Fruit fly (Drosophila melanogaster) whole organism, embryonic: ENCODE results near the gene CG31832.

Source experiments
- Atf3 ChIP-seq: fragments of 200-800 bp; sonication (Bioruptor generic); optimal IDR thresholded peaks from 3 replicates; lab custom pipeline; 2016; ENCODE audit warnings: missing biosample characterization, missing genetic modification characterization
- Awh ChIP-seq: fragments of 200-800 bp; sonication (Bioruptor generic); IDR thresholded peaks from 2 replicates; pipeline ENCODE4, ENCODE4 v1.3.6; 2022; ENCODE audit warnings: missing biosample characterization, missing genetic modification characterization
- Bteb2 ChIP-seq: fragments of 200-800 bp; sonication (Bioruptor generic); optimal IDR thresholded peaks from 2 replicates; lab custom pipeline; 2016; ENCODE audit warnings: missing biosample characterization, missing genetic modification characterization
- CG10959 ChIP-seq: fragments of 200-800 bp; sonication (Bioruptor generic); IDR thresholded peaks from 2 replicates; pipeline ENCODE4 v1.3.6; 2022; ENCODE audit warnings: missing biosample characterization, missing genetic modification characterization
- CG11456 ChIP-seq: fragments of 200-800 bp; sonication (Bioruptor generic); IDR thresholded peaks from 3 replicates; pipeline ENCODE4 v1.3.6; 2022; ENCODE audit warnings: missing biosample characterization, missing genetic modification characterization
- CG14667 ChIP-seq: fragments of 200-800 bp; sonication (Bioruptor generic); IDR thresholded peaks from 2 replicates; pipeline ENCODE4 v1.3.6; 2022; ENCODE audit warnings: missing biosample characterization, missing genetic modification characterization
- CG15073 ChIP-seq: fragments of 200-800 bp; sonication (Bioruptor generic); optimal IDR thresholded peaks from 2 replicates; lab custom pipeline; 2016; ENCODE audit warnings: missing biosample characterization, missing genetic modification characterization
- CG15696 ChIP-seq: fragments of 200-800 bp; sonication (Bioruptor generic); optimal IDR thresholded peaks from 2 replicates; lab custom pipeline; 2019; ENCODE audit warnings: missing biosample characterization, mild to moderate bottlenecking, missing genetic modification characterization, moderate library complexity
- CG17612 ChIP-seq: fragments of 200-800 bp; sonication (Bioruptor generic); IDR thresholded peaks from 2 replicates; pipeline ENCODE4 v1.3.6; 2022; ENCODE audit warnings: missing biosample characterization, missing genetic modification characterization
- CG2202 ChIP-seq: fragments of 200-800 bp; sonication (Bioruptor generic); optimal IDR thresholded peaks from 2 replicates; lab custom pipeline; 2018; ENCODE audit warnings: missing biosample characterization, mild to moderate bottlenecking, missing genetic modification characterization
- CG34376 ChIP-seq: fragments of 200-800 bp; sonication (Bioruptor generic); optimal IDR thresholded peaks from 2 replicates; lab custom pipeline; 2018; ENCODE audit warnings: missing biosample characterization, mild to moderate bottlenecking, missing genetic modification characterization
- CG3847 ChIP-seq: fragments of 200-800 bp; sonication (Bioruptor generic); IDR thresholded peaks from 2 replicates; pipeline ENCODE4 v1.3.6; 2022; ENCODE audit warnings: missing biosample characterization, missing genetic modification characterization
- CG42726 ChIP-seq: fragments of 200-800 bp; sonication (Bioruptor generic); IDR thresholded peaks from 2 replicates; pipeline ENCODE4 v1.3.6; 2022; ENCODE audit warnings: missing biosample characterization, missing genetic modification characterization; ENCODE audit not compliant: partially characterized antibody
- CG4404 ChIP-seq: fragments of 200-800 bp; sonication (Bioruptor generic); IDR thresholded peaks from 2 replicates; pipeline ENCODE4 v1.3.6; 2022; ENCODE audit warnings: missing biosample characterization, missing genetic modification characterization
- CG4707 ChIP-seq: fragments of 200-800 bp; sonication (Bioruptor generic); optimal IDR thresholded peaks from 2 replicates; lab custom pipeline; 2018; ENCODE audit warnings: missing biosample characterization, mild to moderate bottlenecking, missing genetic modification characterization, moderate library complexity
- CG6791 ChIP-seq: fragments of 200-800 bp; sonication (Bioruptor generic); IDR thresholded peaks from 3 replicates; pipeline ENCODE4 v1.3.6; 2022; ENCODE audit warnings: missing biosample characterization, missing genetic modification characterization; ENCODE audit not compliant: partially characterized antibody
- CG6813 ChIP-seq: fragments of 200-800 bp; sonication (Bioruptor generic); optimal IDR thresholded peaks from 2 replicates; lab custom pipeline; 2017; ENCODE audit warnings: missing biosample characterization, missing genetic modification characterization, mild to moderate bottlenecking, moderate library complexity, missing genetic modification reagents
- CG7556 ChIP-seq: fragments of 200-800 bp; sonication (Bioruptor generic); optimal IDR thresholded peaks from 2 replicates; lab custom pipeline; 2017; ENCODE audit warnings: missing biosample characterization, mild to moderate bottlenecking, missing genetic modification characterization
- CG8478 ChIP-seq: fragments of >200 bp; optimal IDR thresholded peaks from 2 replicates; lab custom pipeline; 2018
- CG8765 ChIP-seq: fragments of 200-800 bp; sonication (Bioruptor generic); IDR thresholded peaks from 2 replicates; pipeline ENCODE4 v1.3.6; 2022; ENCODE audit warnings: missing biosample characterization, missing genetic modification characterization
- CG9817 ChIP-seq: fragments of 200-800 bp; sonication (Bioruptor generic); optimal IDR thresholded peaks from 2 replicates; lab custom pipeline; 2018; ENCODE audit warnings: missing biosample characterization, mild to moderate bottlenecking, missing genetic modification characterization, moderate library complexity
- Deaf1 ChIP-seq: fragments of 200-800 bp; optimal IDR thresholded peaks from 3 replicates; lab custom pipeline; 2019; ENCODE audit warnings: missing biosample characterization, mild to moderate bottlenecking, missing genetic modification characterization, moderate library complexity
- Dfd ChIP-seq, 2 experiments: fragments of >200 bp; optimal IDR thresholded peaks; 2 replicates each; lab custom pipeline; 2017; ENCODE audit warnings: missing biosample characterization in 2 of 2, missing genetic modification characterization in 2 of 2
- HLH3B ChIP-seq: fragments of 200-800 bp; sonication (Bioruptor generic); IDR thresholded peaks from 2 replicates; pipeline ENCODE4 v1.3.6; 2022; ENCODE audit warnings: missing biosample characterization, missing genetic modification characterization
- HLH54F ChIP-seq: fragments of 200-800 bp; sonication (Bioruptor generic); optimal IDR thresholded peaks from 3 replicates; lab custom pipeline; 2016; ENCODE audit warnings: missing biosample characterization, missing genetic modification characterization
- HmgZ ChIP-seq: fragments of 200-800 bp; sonication (Bioruptor generic); optimal IDR thresholded peaks from 2 replicates; lab custom pipeline; 2018; ENCODE audit warnings: missing biosample characterization, mild to moderate bottlenecking, missing genetic modification characterization
- Hr78 ChIP-seq, 2 experiments: fragments of 200-800 bp in 1 of 2; fragments of >200 bp in 1 of 2; sonication (Bioruptor generic) in 1 of 2; optimal IDR thresholded peaks; 2 replicates each; lab custom pipeline; 2017 to 2019; ENCODE audit warnings: missing biosample characterization in 2 of 2, missing genetic modification characterization in 2 of 2, mild to moderate bottlenecking in 1 of 2, moderate library complexity in 1 of 2
- Hsf ChIP-seq: fragments of 200-800 bp; sonication (Bioruptor generic); optimal IDR thresholded peaks from 3 replicates; lab custom pipeline; 2016; ENCODE audit warnings: missing biosample characterization, missing genetic modification characterization
- NFAT ChIP-seq: fragments of 200-800 bp; sonication (Bioruptor generic); IDR thresholded peaks from 2 replicates; pipeline ENCODE4 v1.3.6; 2022; ENCODE audit warnings: missing biosample characterization, missing genetic modification characterization
- Optix ChIP-seq: fragments of 200-800 bp; sonication (Bioruptor generic); IDR thresholded peaks from 3 replicates; pipeline ENCODE4 v1.3.6; 2022; ENCODE audit warnings: missing biosample characterization, missing genetic modification characterization
- Sry-β ChIP-seq: fragments of 200-800 bp; sonication (Bioruptor generic); optimal IDR thresholded peaks from 2 replicates; lab custom pipeline; 2018; ENCODE audit warnings: missing biosample characterization, mild to moderate bottlenecking, missing genetic modification characterization, moderate library complexity
- TFAM ChIP-seq: fragments of 200-800 bp; sonication (Bioruptor generic); optimal IDR thresholded peaks from 2 replicates; lab custom pipeline; 2017; ENCODE audit warnings: missing biosample characterization, missing genetic modification characterization, inconsistent platforms
- br ChIP-seq: fragments of >200 bp; optimal IDR thresholded peaks from 2 replicates; lab custom pipeline; 2017
- chif ChIP-seq, 2 experiments: fragments of 200-800 bp; sonication (Bioruptor generic); optimal IDR thresholded peaks; 3 replicates each; lab custom pipeline; 2016; ENCODE audit warnings: missing biosample characterization in 2 of 2, missing genetic modification characterization in 2 of 2
- crol ChIP-seq: fragments of 200-800 bp; sonication (Bioruptor generic); IDR thresholded peaks from 2 replicates; pipeline ENCODE4 v1.3.6; 2022; ENCODE audit warnings: missing biosample characterization, missing genetic modification characterization
- danr ChIP-seq: fragments of 200-800 bp; sonication (Bioruptor generic); IDR thresholded peaks from 2 replicates; pipeline ENCODE4 v1.3.6; 2022; ENCODE audit warnings: missing biosample characterization, missing genetic modification characterization
- dmrt99B ChIP-seq: fragments of 200-800 bp; sonication (Bioruptor generic); optimal IDR thresholded peaks from 2 replicates; lab custom pipeline; 2018; ENCODE audit warnings: missing biosample characterization, mild to moderate bottlenecking, missing genetic modification characterization, moderate library complexity
- emc ChIP-seq: fragments of 200-800 bp; sonication (Bioruptor generic); optimal IDR thresholded peaks from 2 replicates; lab custom pipeline; 2016; ENCODE audit warnings: missing biosample characterization, missing genetic modification characterization
- fd102C ChIP-seq: fragments of 200-800 bp; sonication (Bioruptor generic); optimal IDR thresholded peaks from 2 replicates; lab custom pipeline; 2018; ENCODE audit warnings: missing biosample characterization, mild to moderate bottlenecking, missing genetic modification characterization, moderate library complexity
- lab ChIP-seq: fragments of 200-800 bp; sonication (Bioruptor generic); optimal IDR thresholded peaks from 3 replicates; lab custom pipeline; 2017; ENCODE audit warnings: missing biosample characterization, missing genetic modification characterization, mild to moderate bottlenecking, moderate library complexity, missing genetic modification reagents
- nau ChIP-seq: fragments of 200-800 bp; sonication (Bioruptor generic); optimal IDR thresholded peaks from 3 replicates; lab custom pipeline; 2017; ENCODE audit warnings: missing biosample characterization, mild to moderate bottlenecking, missing genetic modification characterization, missing genetic modification reagents
- pan ChIP-seq, 4 experiments: fragments of >200 bp in 3 of 4; fragments of 200-800 bp in 1 of 4; sonication (Bioruptor generic) in 1 of 4; optimal IDR thresholded peaks in 3 of 4; IDR thresholded peaks in 1 of 4; 2 replicates each; pipeline versions ENCODE4 v1.3.6 to Lab custom; 2017 to 2022; ENCODE audit warnings: missing biosample characterization in 2 of 4, missing genetic modification characterization in 2 of 4, mixed read lengths in 1 of 4
- repo ChIP-seq: fragments of 200-800 bp; sonication (Bioruptor generic); optimal IDR thresholded peaks from 2 replicates; lab custom pipeline; 2016; ENCODE audit warnings: missing biosample characterization, missing genetic modification characterization
- seq ChIP-seq: fragments of 200-800 bp; sonication (Bioruptor generic); IDR thresholded peaks from 2 replicates; pipeline ENCODE4 v1.3.6; 2022; ENCODE audit warnings: missing biosample characterization, missing genetic modification characterization
- sqz ChIP-seq: fragments of 200-800 bp; sonication (Bioruptor generic); optimal IDR thresholded peaks from 3 replicates; lab custom pipeline; 2018; ENCODE audit warnings: missing biosample characterization, mild to moderate bottlenecking, missing genetic modification characterization
- tna ChIP-seq: fragments of 200-800 bp; sonication (Bioruptor generic); IDR thresholded peaks from 2 replicates; pipeline ENCODE4 v1.3.6; 2022; ENCODE audit warnings: missing biosample characterization, missing genetic modification characterization; ENCODE audit not compliant: partially characterized antibody
- trh ChIP-seq: fragments of 200-800 bp; sonication (Bioruptor generic); optimal IDR thresholded peaks from 2 replicates; lab custom pipeline; 2016; ENCODE audit warnings: missing biosample characterization, missing genetic modification characterization
- vfl ChIP-seq: fragments of 200-800 bp; sonication (Bioruptor generic); optimal IDR thresholded peaks from 2 replicates; lab custom pipeline; 2016; ENCODE audit warnings: missing biosample characterization, missing genetic modification characterization
- zfh1 ChIP-seq: fragments of 200-800 bp; sonication (Bioruptor generic); IDR thresholded peaks from 3 replicates; pipeline ENCODE4 v1.3.6; 2022; ENCODE audit warnings: missing biosample characterization, missing genetic modification characterization

Gene CG31832

dm6 chr2L:15056359-15057220 is 25.0 kb upstream of the CG31832 start (continued):
- peak; percentile 97 for TF ChIP-seq crol (GFP tag; lab: Robert Waterston, UW)
- no peak for TF ChIP-seq CG15073 (GFP tag; lab: Kevin White, UChicago)
- peak; percentile 54 for TF ChIP-seq trh (GFP tag; lab: Kevin White, UChicago)
- no peak for TF ChIP-seq CG42726
- TF ChIP-seq Sry-β (GFP tag; lab: Kevin White, UChicago), result peak; percentile 21
- TF ChIP-seq Dfd (GFP tag; optimal IDR thresholded peaks at IDR 0.05; lab: Kevin White, UChicago), result no peak
- TF ChIP-seq CG4404 (GFP tag; lab: Robert Waterston, UW), result peak; percentile 58
- no peak for TF ChIP-seq pan (optimal IDR thresholded peaks at IDR 0.05; lab: Kevin White, UChicago)
- peak in 1 of 2 experiments; percentile 78 for TF ChIP-seq pan (GFP tag; optimal IDR thresholded peaks at IDR 0.05 in 1 of 2, IDR thresholded peaks at IDR 0.05 in 1 of 2)
- TF ChIP-seq repo (GFP tag; lab: Kevin White, UChicago), result no peak
- peak; percentile 46 for TF ChIP-seq Hsf (GFP tag; lab: Kevin White, UChicago)
- peak; percentile 51; the same call in 1 of the 2 replicates for TF ChIP-seq CG3847 (GFP tag; lab: Robert Waterston, UW)
- no peak for TF ChIP-seq Bteb2 (GFP tag; lab: Kevin White, UChicago)
- no peak for TF ChIP-seq tna (GFP tag; lab: Robert Waterston, UW)
- peak in 1 of 2 experiments; percentile 65 for TF ChIP-seq Hr78 (GFP tag; optimal IDR thresholded peaks at IDR 0.05; lab: Kevin White, UChicago)
- TF ChIP-seq CG34376 (GFP tag; lab: Kevin White, UChicago), result no peak
- peak; percentile 50; the same call in 1 of the 2 replicates for TF ChIP-seq danr (GFP tag; lab: Robert Waterston, UW)
- TF ChIP-seq CG10959, result peak; percentile 76
- TF ChIP-seq chif (GFP tag; optimal IDR thresholded peaks at IDR 0.05; lab: Kevin White, UChicago), result peak in 1 of 2 experiments; percentile 8
- peak; percentile 36 for TF ChIP-seq CG6813 (GFP tag; lab: Kevin White, UChicago)
- peak; percentile 14 for TF ChIP-seq CG4707 (GFP tag; lab: Kevin White, UChicago)
- TF ChIP-seq CG11456 (GFP tag; lab: Robert Waterston, UW), result no peak
- TF ChIP-seq zfh1, result peak; percentile 80
- peak; percentile 56 for TF ChIP-seq nau
- peak; percentile 79 for TF ChIP-seq CG15696 (tag; lab: Kevin White, UChicago)
- no peak; the same call in 1 of the 2 replicates for TF ChIP-seq CG14667
- peak; percentile 63 for TF ChIP-seq HLH3B (GFP tag; lab: Robert Waterston, UW)
- TF ChIP-seq dmrt99B, result peak; percentile 86
- TF ChIP-seq CG6791 (GFP tag; lab: Robert Waterston, UW), result no peak
- no peak for TF ChIP-seq br (lab: Kevin White, UChicago)
- peak; percentile 72 for TF ChIP-seq lab (GFP tag; lab: Kevin White, UChicago)
- no peak for TF ChIP-seq emc
- peak; percentile 11 for TF ChIP-seq TFAM (GFP tag; lab: Kevin White, UChicago)
- TF ChIP-seq CG8765 (GFP tag; lab: Robert Waterston, UW), result peak; percentile 47; the same call in 1 of the 2 replicates
- 0 out of 2 replicates have a peak, but pooled peaks have one; percentile 56 for TF ChIP-seq Awh (GFP tag; lab: Robert Waterston, UW)
- TF ChIP-seq CG9817, result peak; percentile 25
- TF ChIP-seq NFAT (GFP tag; lab: Robert Waterston, UW), result no peak
- TF ChIP-seq HmgZ (tag; lab: Kevin White, UChicago), result no peak
- TF ChIP-seq CG17612 (GFP tag; lab: Robert Waterston, UW), result no peak
- TF ChIP-seq HLH54F (GFP tag; lab: Kevin White, UChicago), result no peak
- TF ChIP-seq Deaf1 (tag; lab: Kevin White, UChicago), result no peak
- no peak for TF ChIP-seq Atf3
- peak; percentile 55 for TF ChIP-seq sqz (GFP tag; lab: Kevin White, UChicago)
- TF ChIP-seq CG2202 (tag; lab: Kevin White, UChicago), result peak; percentile 43
- TF ChIP-seq seq (GFP tag; lab: Robert Waterston, UW), result peak; percentile 52
- no peak for TF ChIP-seq Optix (GFP tag; lab: Robert Waterston, UW)
- TF ChIP-seq CG8478, result peak; percentile 75
- peak; percentile 89 for TF ChIP-seq CG7556 (GFP tag; lab: Kevin White, UChicago)
- TF ChIP-seq vfl, result peak; percentile 34
- TF ChIP-seq fd102C (GFP tag; lab: Kevin White, UChicago), result no peak
